Fruit fly (Drosophila melanogaster) whole organism, embryonic: ENCODE results near the gene Atg5.

ENCODE experiments used
- Awh ChIP-seq: fragments of 200-800 bp; sonication (Bioruptor generic); IDR thresholded peaks from 2 replicates; pipeline ENCODE4, ENCODE4 v1.3.6; 2022; ENCODE audit warnings: missing biosample characterization, missing genetic modification characterization
- CG10321 ChIP-seq: fragments of 200-800 bp; sonication (Bioruptor generic); IDR thresholded peaks from 2 replicates; pipeline ENCODE4 v1.3.6; 2022; ENCODE audit warnings: missing biosample characterization, missing genetic modification characterization
- CG10462 ChIP-seq: fragments of 200-800 bp; sonication (Bioruptor generic); optimal IDR thresholded peaks from 2 replicates; lab custom pipeline; 2016; ENCODE audit warnings: missing biosample characterization, missing genetic modification characterization
- CG11398 ChIP-seq: fragments of 200-800 bp; sonication (Bioruptor generic); optimal IDR thresholded peaks from 2 replicates; lab custom pipeline; 2016; ENCODE audit warnings: missing biosample characterization, missing genetic modification characterization
- CG12236 ChIP-seq: fragments of 200-800 bp; sonication (Bioruptor generic); optimal IDR thresholded peaks from 2 replicates; lab custom pipeline; 2016; ENCODE audit warnings: missing biosample characterization, missing genetic modification characterization
- CG12299 ChIP-seq: fragments of 200-800 bp; sonication (Bioruptor generic); optimal IDR thresholded peaks from 2 replicates; lab custom pipeline; 2018; ENCODE audit warnings: missing biosample characterization, mild to moderate bottlenecking, missing genetic modification characterization
- CG12769 ChIP-seq: fragments of 200-800 bp; sonication (Bioruptor generic); optimal IDR thresholded peaks from 2 replicates; lab custom pipeline; 2019; ENCODE audit warnings: missing biosample characterization, mild to moderate bottlenecking, missing genetic modification characterization, moderate library complexity
- CG15073 ChIP-seq: fragments of 200-800 bp; sonication (Bioruptor generic); optimal IDR thresholded peaks from 2 replicates; lab custom pipeline; 2016; ENCODE audit warnings: missing biosample characterization, missing genetic modification characterization
- CG17568 ChIP-seq: fragments of 200-800 bp; sonication (Bioruptor generic); optimal IDR thresholded peaks from 2 replicates; lab custom pipeline; 2018; ENCODE audit warnings: missing biosample characterization, mild to moderate bottlenecking, missing genetic modification characterization, moderate library complexity
- CG1792 ChIP-seq: fragments of 200-800 bp; sonication (Bioruptor generic); optimal IDR thresholded peaks from 2 replicates; lab custom pipeline; 2016; ENCODE audit warnings: missing biosample characterization, missing genetic modification characterization
- CG1832 ChIP-seq: fragments of 200-800 bp; sonication (Bioruptor generic); optimal IDR thresholded peaks from 2 replicates; lab custom pipeline; 2017; ENCODE audit warnings: missing biosample characterization, mild to moderate bottlenecking, missing genetic modification characterization, inconsistent platforms
- CG18599 ChIP-seq: fragments of 200-800 bp; sonication (Bioruptor generic); optimal IDR thresholded peaks from 3 replicates; lab custom pipeline; 2017; ENCODE audit warnings: missing biosample characterization, missing genetic modification characterization, mild to moderate bottlenecking, moderate library complexity, missing genetic modification reagents
- CG2712 ChIP-seq: fragments of 200-800 bp; optimal IDR thresholded peaks from 3 replicates; lab custom pipeline; 2019; ENCODE audit warnings: missing biosample characterization, mild to moderate bottlenecking, missing genetic modification characterization, moderate library complexity
- CG31441 ChIP-seq: fragments of 200-800 bp; sonication (Bioruptor generic); IDR thresholded peaks from 2 replicates; pipeline ENCODE4 v1.3.6; 2022; ENCODE audit warnings: missing biosample characterization, missing genetic modification characterization
- CG3838 ChIP-seq: fragments of 200-800 bp; sonication (Bioruptor generic); optimal IDR thresholded peaks from 3 replicates; lab custom pipeline; 2016; ENCODE audit warnings: missing biosample characterization, missing genetic modification characterization
- CG42726 ChIP-seq: fragments of 200-800 bp; sonication (Bioruptor generic); IDR thresholded peaks from 2 replicates; pipeline ENCODE4 v1.3.6; 2022; ENCODE audit warnings: missing biosample characterization, missing genetic modification characterization; ENCODE audit not compliant: partially characterized antibody
- CG4328 ChIP-seq: fragments of 200-800 bp; sonication (Bioruptor generic); optimal IDR thresholded peaks from 3 replicates; lab custom pipeline; 2017; ENCODE audit warnings: missing biosample characterization, missing genetic modification reagents, missing genetic modification characterization
- CG5953 ChIP-seq: fragments of 200-800 bp; sonication (Bioruptor generic); IDR thresholded peaks from 2 replicates; pipeline ENCODE4 v1.3.6; 2022; ENCODE audit warnings: missing biosample characterization, missing genetic modification characterization
- CG6654 ChIP-seq: fragments of 200-800 bp; sonication (Bioruptor generic); optimal IDR thresholded peaks from 2 replicates; lab custom pipeline; 2017; ENCODE audit warnings: missing biosample characterization, mild to moderate bottlenecking, missing genetic modification characterization
- Dad ChIP-seq: fragments of 200-800 bp; sonication (Bioruptor generic); optimal IDR thresholded peaks from 3 replicates; lab custom pipeline; 2016; ENCODE audit warnings: missing biosample characterization, missing genetic modification characterization
- ERR ChIP-seq: fragments of 200-800 bp; sonication (Bioruptor generic); optimal IDR thresholded peaks from 2 replicates; lab custom pipeline; 2016; ENCODE audit warnings: missing biosample characterization, missing genetic modification characterization
- Fer2 ChIP-seq: fragments of 200-800 bp; sonication (Bioruptor generic); optimal IDR thresholded peaks from 2 replicates; lab custom pipeline; 2018; ENCODE audit warnings: missing biosample characterization, mild to moderate bottlenecking, missing genetic modification characterization, moderate library complexity
- Hand ChIP-seq: fragments of 200-800 bp; sonication (Bioruptor generic); optimal IDR thresholded peaks from 2 replicates; lab custom pipeline; 2017; ENCODE audit warnings: mild to moderate bottlenecking, missing biosample characterization, missing genetic modification reagents, missing genetic modification characterization
- Mes4 ChIP-seq: fragments of 200-800 bp; sonication (Bioruptor generic); optimal IDR thresholded peaks from 2 replicates; lab custom pipeline; 2016; ENCODE audit warnings: missing biosample characterization, missing genetic modification characterization
- Neu2 ChIP-seq: fragments of 200-800 bp; sonication (Bioruptor generic); optimal IDR thresholded peaks from 3 replicates; lab custom pipeline; 2016; ENCODE audit warnings: missing biosample characterization, missing genetic modification characterization, borderline replicate concordance
- NfI ChIP-seq: fragments of 200-800 bp; sonication (Bioruptor generic); optimal IDR thresholded peaks from 3 replicates; lab custom pipeline; 2018; ENCODE audit warnings: missing biosample characterization, mild to moderate bottlenecking, missing genetic modification characterization, moderate library complexity
- Poxn ChIP-seq: fragments of 200-800 bp; sonication (Bioruptor generic); IDR thresholded peaks from 2 replicates; pipeline ENCODE4 v1.3.6; 2022; ENCODE audit warnings: missing biosample characterization, missing genetic modification characterization
- Rfx ChIP-seq: fragments of 200-800 bp; sonication (Bioruptor generic); IDR thresholded peaks from 2 replicates; pipeline ENCODE4 v1.3.6; 2022; ENCODE audit warnings: missing biosample characterization, missing genetic modification characterization
- Sin3A ChIP-seq: fragments of >200 bp; optimal IDR thresholded peaks from 2 replicates; lab custom pipeline; 2018
- ab ChIP-seq: fragments of 200-800 bp; sonication (Bioruptor generic); optimal IDR thresholded peaks from 2 replicates; lab custom pipeline; 2016; ENCODE audit warnings: missing biosample characterization, missing genetic modification characterization
- abd-A ChIP-seq: fragments of 200-800 bp; sonication (Bioruptor generic); optimal IDR thresholded peaks from 3 replicates; lab custom pipeline; 2019; ENCODE audit warnings: missing biosample characterization, mild to moderate bottlenecking, missing genetic modification characterization, moderate library complexity
- cg ChIP-seq: fragments of 200-800 bp; sonication (Bioruptor generic); optimal IDR thresholded peaks from 3 replicates; lab custom pipeline; 2019; ENCODE audit warnings: missing biosample characterization, mild to moderate bottlenecking, missing genetic modification characterization, moderate library complexity
- dmrt11E ChIP-seq: fragments of 200-800 bp; sonication (Bioruptor generic); optimal IDR thresholded peaks from 3 replicates; lab custom pipeline; 2018; ENCODE audit warnings: missing biosample characterization, mild to moderate bottlenecking, missing genetic modification characterization, moderate library complexity
- esg ChIP-seq: fragments of 200-800 bp; sonication (Bioruptor generic); conservative IDR thresholded peaks from 2 replicates; pipeline ENCODE4 v1.3.6; 2022; ENCODE audit warnings: missing biosample characterization, missing genetic modification characterization
- eve ChIP-seq, 2 experiments: fragments of >200 bp; optimal IDR thresholded peaks; 2 replicates each; lab custom pipeline; 2017; ENCODE audit warnings: missing biosample characterization in 2 of 2, missing genetic modification characterization in 2 of 2
- exex ChIP-seq: fragments of 200-800 bp; sonication (Bioruptor generic); optimal IDR thresholded peaks from 4 replicates; lab custom pipeline; 2018; ENCODE audit warnings: missing biosample characterization, mild to moderate bottlenecking, missing genetic modification characterization, moderate library complexity
- gem ChIP-seq: fragments of 200-800 bp; sonication (Bioruptor generic); optimal IDR thresholded peaks from 2 replicates; lab custom pipeline; 2019; ENCODE audit warnings: missing biosample characterization, mild to moderate bottlenecking, missing genetic modification characterization, moderate library complexity
- lab ChIP-seq: fragments of 200-800 bp; sonication (Bioruptor generic); optimal IDR thresholded peaks from 3 replicates; lab custom pipeline; 2017; ENCODE audit warnings: missing biosample characterization, missing genetic modification characterization, mild to moderate bottlenecking, moderate library complexity, missing genetic modification reagents
- odd ChIP-seq: fragments of 200-800 bp; sonication (Bioruptor generic); optimal IDR thresholded peaks from 2 replicates; lab custom pipeline; 2017; ENCODE audit warnings: missing biosample characterization, mild to moderate bottlenecking, missing genetic modification characterization
- prd ChIP-seq, 3 experiments: fragments of >200 bp in 2 of 3; fragments of 200-800 bp in 1 of 3; sonication (Bioruptor generic) in 1 of 3; optimal IDR thresholded peaks in 2 of 3; IDR thresholded peaks in 1 of 3; 2 replicates in 2 of 3; 3 replicates in 1 of 3; pipeline versions ENCODE4 v1.3.6 to Lab custom; 2017 to 2022; ENCODE audit warnings: missing biosample characterization in 1 of 3, missing genetic modification characterization in 1 of 3
- psq ChIP-seq: fragments of 200-800 bp; sonication (Bioruptor generic); optimal IDR thresholded peaks from 2 replicates; lab custom pipeline; 2017; ENCODE audit warnings: missing biosample characterization, missing genetic modification characterization
- sisA ChIP-seq: fragments of 200-800 bp; sonication (Bioruptor generic); IDR thresholded peaks from 2 replicates; pipeline ENCODE4 v1.3.6; 2022; ENCODE audit warnings: missing biosample characterization, missing genetic modification characterization
- slp2 ChIP-seq: fragments of 200-800 bp; sonication (Bioruptor generic); optimal IDR thresholded peaks from 2 replicates; lab custom pipeline; 2016; ENCODE audit warnings: missing biosample characterization, missing genetic modification characterization
- so ChIP-seq: fragments of 200-800 bp; sonication (Bioruptor generic); IDR thresholded peaks from 3 replicates; pipeline ENCODE4 v1.3.6; 2022; ENCODE audit warnings: missing biosample characterization, missing genetic modification characterization
- stc ChIP-seq: fragments of 200-800 bp; sonication (Bioruptor generic); IDR thresholded peaks from 2 replicates; pipeline ENCODE4 v1.3.6; 2022; ENCODE audit warnings: missing biosample characterization, missing genetic modification characterization
- tap ChIP-seq: fragments of 200-800 bp; optimal IDR thresholded peaks from 3 replicates; lab custom pipeline; 2019; ENCODE audit warnings: missing biosample characterization, mild to moderate bottlenecking, missing genetic modification characterization, moderate library complexity
- tgo ChIP-seq: fragments of 200-800 bp; sonication (Bioruptor generic); IDR thresholded peaks from 3 replicates; pipeline ENCODE4 v1.3.6; 2022; ENCODE audit warnings: missing biosample characterization, missing genetic modification characterization
- trh ChIP-seq: fragments of 200-800 bp; sonication (Bioruptor generic); optimal IDR thresholded peaks from 2 replicates; lab custom pipeline; 2016; ENCODE audit warnings: missing biosample characterization, missing genetic modification characterization
- tup ChIP-seq: fragments of 200-800 bp; sonication (Bioruptor generic); optimal IDR thresholded peaks from 2 replicates; lab custom pipeline; 2016; ENCODE audit warnings: missing biosample characterization, mild to moderate bottlenecking, missing genetic modification characterization, moderate library complexity

Atg5 gene

DNA sequence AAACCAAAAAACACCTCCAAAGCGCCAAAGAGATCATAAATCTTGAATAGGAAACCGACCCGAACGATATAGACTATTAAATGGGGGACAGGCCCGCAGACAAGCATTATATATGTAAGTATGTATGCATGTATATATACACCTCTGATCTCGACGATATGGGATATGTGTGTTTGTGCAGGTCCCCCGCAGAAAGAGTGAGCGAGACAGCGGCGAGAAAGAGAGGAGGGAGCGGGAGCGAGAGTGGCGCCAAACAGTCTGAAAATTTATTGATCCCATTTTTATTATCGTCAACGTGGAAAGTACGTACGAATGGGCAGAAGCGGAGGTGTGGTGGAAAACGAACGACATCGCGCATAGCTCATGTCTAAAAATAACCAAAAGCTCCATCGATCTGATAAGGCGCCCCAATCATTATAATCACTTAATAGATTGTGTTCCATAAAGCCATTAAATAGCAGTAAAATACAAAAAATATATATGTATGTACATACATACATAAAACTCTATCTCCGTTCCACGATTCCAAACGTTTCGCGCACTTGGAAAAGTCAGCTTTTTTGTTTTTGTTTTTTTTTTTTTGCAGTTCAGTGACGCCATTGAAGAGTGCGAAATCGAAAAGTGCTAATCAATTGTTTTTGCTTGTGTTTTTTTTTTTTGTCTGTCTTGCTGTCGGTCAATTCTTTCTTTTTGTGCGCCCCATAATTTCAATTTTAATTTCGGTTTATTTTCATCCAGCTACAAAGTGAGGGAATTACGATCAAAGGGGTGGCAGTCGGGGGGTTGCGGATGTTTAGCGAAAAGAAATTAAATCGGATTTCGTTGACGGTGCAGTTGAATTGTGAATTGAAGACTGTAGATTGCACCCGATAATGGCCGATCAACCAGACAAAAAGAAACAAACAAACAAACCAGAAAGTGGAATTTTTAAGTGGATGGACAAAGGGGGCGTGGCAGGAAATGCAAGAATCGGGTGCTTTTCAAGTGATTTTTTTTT is 6.1 kb downstream of the Atg5 start:
- no peak for TF ChIP-seq Dad (GFP tag; lab: Kevin White, UChicago)
- no peak for TF ChIP-seq Fer2
- no peak for TF ChIP-seq CG1792 (GFP tag; lab: Kevin White, UChicago)
- no peak for TF ChIP-seq Sin3A
- peak; percentile 68 for TF ChIP-seq abd-A (tag; lab: Kevin White, UChicago)
- TF ChIP-seq ERR (GFP tag; lab: Kevin White, UChicago), result no peak
- TF ChIP-seq Awh (GFP tag; lab: Robert Waterston, UW), result 0 out of 2 replicates have a peak, but pooled peaks have one; percentile 14
- TF ChIP-seq trh (GFP tag; lab: Kevin White, UChicago), result no peak
- TF ChIP-seq ab (GFP tag; lab: Kevin White, UChicago), result no peak
- TF ChIP-seq CG4328 (GFP tag; lab: Kevin White, UChicago), result no peak
- no peak for TF ChIP-seq CG15073 (GFP tag; lab: Kevin White, UChicago)
- TF ChIP-seq CG5953 (GFP tag; lab: Robert Waterston, UW), result no peak
- TF ChIP-seq CG11398 (GFP tag; lab: Kevin White, UChicago), result no peak
- peak in 1 of 2 experiments; percentile 29 for TF ChIP-seq eve (GFP tag; optimal IDR thresholded peaks at IDR 0.05; lab: Kevin White, UChicago)
- TF ChIP-seq so (GFP tag; lab: Robert Waterston, UW), result no peak; the same call in 2 of the 3 replicates
- peak; percentile 19 for TF ChIP-seq odd (GFP tag; lab: Kevin White, UChicago)
- TF ChIP-seq Hand (GFP tag; lab: Kevin White, UChicago), result no peak
- TF ChIP-seq psq (GFP tag; lab: Kevin White, UChicago), result no peak
- TF ChIP-seq Rfx, result no peak
- TF ChIP-seq CG3838 (GFP tag; lab: Kevin White, UChicago), result no peak
- no peak for TF ChIP-seq NfI (GFP tag; lab: Kevin White, UChicago)
- TF ChIP-seq esg (GFP tag; lab: Robert Waterston, UW), result no peak
- peak; percentile 92 for TF ChIP-seq exex (tag; lab: Kevin White, UChicago)
- TF ChIP-seq dmrt11E (tag; lab: Kevin White, UChicago), result no peak
- TF ChIP-seq Neu2, result no peak
- no peak for TF ChIP-seq CG10321 (GFP tag; lab: Robert Waterston, UW)
- TF ChIP-seq prd (optimal IDR thresholded peaks at IDR 0.05; lab: Kevin White, UChicago), result no peak
- no peak for TF ChIP-seq prd (GFP tag; IDR thresholded peaks at IDR 0.05; lab: Robert Waterston, UW)
- peak; percentile 38 for TF ChIP-seq lab (GFP tag; lab: Kevin White, UChicago)
- TF ChIP-seq Poxn (GFP tag; lab: Robert Waterston, UW), result no peak
- TF ChIP-seq CG12769, result peak; percentile 79
- peak; percentile 63 for TF ChIP-seq CG1832 (GFP tag; lab: Kevin White, UChicago)
- no peak for TF ChIP-seq CG12299 (tag; lab: Kevin White, UChicago)
- TF ChIP-seq CG10462 (GFP tag; lab: Kevin White, UChicago), result no peak
- TF ChIP-seq CG31441 (GFP tag; lab: Robert Waterston, UW), result no peak
- TF ChIP-seq tap (tag; lab: Kevin White, UChicago), result no peak
- no peak for TF ChIP-seq Mes4 (GFP tag; lab: Kevin White, UChicago)
- TF ChIP-seq stc (GFP tag; lab: Robert Waterston, UW), result no peak
- no peak for TF ChIP-seq CG2712
- TF ChIP-seq CG18599, result no peak
- TF ChIP-seq CG12236 (GFP tag; lab: Kevin White, UChicago), result no peak
- no peak for TF ChIP-seq sisA (GFP tag; lab: Robert Waterston, UW)
- TF ChIP-seq gem (tag; lab: Kevin White, UChicago), result no peak
- TF ChIP-seq tup (GFP tag; lab: Kevin White, UChicago), result no peak
- TF ChIP-seq CG42726, result no peak
- TF ChIP-seq tgo, result no peak
- TF ChIP-seq CG6654 (GFP tag; lab: Kevin White, UChicago), result no peak
- peak; percentile 81 for TF ChIP-seq cg (GFP tag; lab: Kevin White, UChicago)
- TF ChIP-seq slp2 (GFP tag; lab: Kevin White, UChicago), result no peak
- no peak for TF ChIP-seq CG17568 (GFP tag; lab: Kevin White, UChicago)
